Worm (Caenorhabditis elegans): ENCODE data around the gene F10G2.7.

DNA sequence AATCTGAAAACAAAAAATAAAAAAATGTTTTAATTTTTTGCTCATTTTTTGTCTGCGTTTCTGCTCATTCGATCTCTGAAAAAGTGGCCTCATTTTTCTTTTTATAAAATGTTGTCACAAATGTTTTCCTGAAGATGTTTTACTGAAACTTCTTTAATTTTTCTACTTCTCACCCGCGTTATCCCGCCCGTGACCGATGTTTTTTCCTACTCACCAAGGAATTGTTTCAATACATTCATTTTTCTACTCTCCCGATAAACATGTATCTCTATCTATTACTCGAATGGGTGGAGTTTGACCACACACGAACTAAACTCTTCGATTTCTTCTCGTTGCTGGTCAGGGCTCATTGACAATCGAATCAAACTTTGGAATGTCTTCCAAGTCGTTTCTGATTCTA is 6.2 kb downstream of the F10G2.7 start, which contains the start of gene F10G2.2:
- TF ChIP-seq ztf-4 (tag; optimal IDR thresholded peaks at IDR 0.05), result no peak
- TF ChIP-seq nhr-237 (tag; optimal IDR thresholded peaks at IDR 0.05), result no peak
- TF ChIP-seq fkh-10 (GFP tag; optimal IDR thresholded peaks at IDR 0.05), result no peak
- TF ChIP-seq egl-27 (tag; optimal IDR thresholded peaks at IDR 0.05), result no peak
- TF ChIP-seq nfya-1 (tag; optimal IDR thresholded peaks at IDR 0.05; ENCODE audit: insufficient read depth), result no peak
- TF ChIP-seq ceh-82 (tag; optimal IDR thresholded peaks at IDR 0.05), result no peak
- TF ChIP-seq pqm-1 (tag; optimal IDR thresholded peaks at IDR 0.05), result no peak
- TF ChIP-seq lin-39 (tag; optimal IDR thresholded peaks at IDR 0.05), result no peak
- TF ChIP-seq ztf-11 (tag; optimal IDR thresholded peaks at IDR 0.05), result no peak
- no peak for TF ChIP-seq pha-4 (tag; optimal IDR thresholded peaks at IDR 0.05)
- TF ChIP-seq eor-1 (tag; optimal IDR thresholded peaks at IDR 0.05), result no peak
- no peak for TF ChIP-seq snpc-4 (tag; optimal IDR thresholded peaks at IDR 0.05)

Data from whole organism, L3 larva.